Fruit fly (Drosophila melanogaster) whole organism, adult: Measurements from ENCODE around the gene Dhc62B.

Source experiments
- CG14711 ChIP-seq: fragments of 200-800 bp; sonication (Bioruptor generic); optimal IDR thresholded peaks from 2 replicates; lab custom pipeline; 2018; ENCODE audit warnings: missing biosample characterization, mild to moderate bottlenecking, missing genetic modification characterization, moderate library complexity
- CG1620 ChIP-seq: fragments of 200-800 bp; sonication (Bioruptor generic); optimal IDR thresholded peaks from 2 replicates; lab custom pipeline; 2016; ENCODE audit warnings: missing biosample characterization, missing genetic modification characterization
- CG33017 ChIP-seq: fragments of 200-800 bp; sonication (Bioruptor generic); optimal IDR thresholded peaks from 2 replicates; lab custom pipeline; 2018; ENCODE audit warnings: missing biosample characterization, mild to moderate bottlenecking, missing genetic modification characterization, moderate library complexity
- CG5204 ChIP-seq: fragments of 200-800 bp; sonication (Bioruptor generic); optimal IDR thresholded peaks from 2 replicates; lab custom pipeline; 2016; ENCODE audit warnings: missing biosample characterization, missing genetic modification characterization
- CG7101 ChIP-seq: fragments of 200-800 bp; sonication (Bioruptor generic); optimal IDR thresholded peaks from 2 replicates; lab custom pipeline; 2018; ENCODE audit warnings: missing biosample characterization, mild to moderate bottlenecking, missing genetic modification characterization, moderate library complexity
- Clk ChIP-seq: fragments of 200-800 bp; sonication (Bioruptor generic); optimal IDR thresholded peaks from 2 replicates; lab custom pipeline; 2017; ENCODE audit warnings: missing biosample characterization, missing genetic modification characterization
- Hr96 ChIP-seq: fragments of 200-800 bp; sonication (Bioruptor generic); optimal IDR thresholded peaks from 2 replicates; lab custom pipeline; 2016; ENCODE audit warnings: missing biosample characterization, missing genetic modification characterization
- Mnt ChIP-seq: fragments of 200-800 bp; sonication (Bioruptor generic); optimal IDR thresholded peaks from 2 replicates; lab custom pipeline; 2016; ENCODE audit warnings: missing biosample characterization, mild to moderate bottlenecking, missing genetic modification characterization
- bab1 ChIP-seq: fragments of 200-800 bp; sonication (Bioruptor generic); optimal IDR thresholded peaks from 3 replicates; lab custom pipeline; 2019; ENCODE audit warnings: missing biosample characterization, mild to moderate bottlenecking, missing genetic modification characterization, moderate library complexity
- kay ChIP-seq: fragments of 200-800 bp; sonication (Bioruptor generic); peaks from one replicate; lab custom pipeline; 2016; ENCODE audit warnings: missing biosample characterization, missing genetic modification characterization, borderline replicate concordance
- ovo ChIP-seq: fragments of 200-800 bp; sonication (Bioruptor generic); optimal IDR thresholded peaks from 2 replicates; lab custom pipeline; 2016; ENCODE audit warnings: missing biosample characterization, missing genetic modification characterization
- pad ChIP-seq: fragments of 200-800 bp; sonication (Bioruptor generic); optimal IDR thresholded peaks from 3 replicates; lab custom pipeline; 2017; ENCODE audit warnings: missing biosample characterization, missing genetic modification characterization, mild to moderate bottlenecking, moderate library complexity, missing genetic modification reagents
- tj ChIP-seq: fragments of 200-800 bp; sonication (Bioruptor generic); optimal IDR thresholded peaks from 3 replicates; lab custom pipeline; 2017; ENCODE audit warnings: missing biosample characterization, mild to moderate bottlenecking, missing genetic modification characterization, moderate library complexity
- toe ChIP-seq: fragments of 200-800 bp; sonication (Bioruptor generic); optimal IDR thresholded peaks from 2 replicates; lab custom pipeline; 2016; ENCODE audit warnings: missing biosample characterization, missing genetic modification characterization

DNA sequence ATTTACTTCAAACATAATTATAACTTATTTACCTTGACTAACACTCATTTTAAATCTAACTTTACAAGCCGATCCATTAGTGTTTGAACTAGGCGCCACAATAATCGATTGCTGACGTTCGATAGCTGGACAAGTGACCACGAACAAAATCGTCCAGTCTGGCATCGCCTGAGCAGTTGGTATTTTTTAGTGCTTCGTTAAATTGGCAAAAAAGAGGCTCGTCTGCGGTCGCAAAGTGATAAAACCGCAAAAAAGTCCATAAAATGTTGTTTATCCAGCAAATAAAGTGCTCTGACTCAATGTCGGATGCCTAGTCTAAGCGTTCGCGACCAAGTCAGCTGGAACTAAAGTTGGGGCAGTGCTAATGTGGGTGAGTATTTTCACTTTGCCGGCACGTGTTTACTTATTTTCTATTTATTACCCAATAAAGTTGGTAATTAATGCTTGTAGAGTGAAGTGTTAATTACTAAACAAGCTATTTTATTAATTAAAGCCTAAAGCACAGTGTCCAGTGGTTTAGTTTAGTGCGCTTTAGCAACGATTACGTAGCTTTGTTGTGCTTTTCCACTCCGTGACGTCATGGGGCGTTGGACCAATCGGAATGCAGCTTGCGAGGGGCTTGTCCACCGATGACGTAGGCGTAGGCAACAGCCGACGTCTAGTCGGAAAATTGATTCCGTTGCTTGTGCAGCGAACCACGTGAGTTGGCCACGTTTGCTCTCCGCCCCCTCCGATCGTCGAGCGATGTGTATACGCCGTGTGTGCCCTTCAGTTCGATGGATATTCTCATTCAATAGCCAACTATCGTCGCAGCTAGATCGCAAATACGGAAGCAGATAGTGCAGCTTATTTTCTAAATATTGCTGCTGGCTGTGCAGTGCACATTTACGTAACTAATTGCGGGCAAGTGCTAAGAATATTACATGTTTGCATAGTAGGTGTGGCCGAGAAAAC, 32.9 kb downstream of the Dhc62B start, which contains the start of gene Gk2:
- TF ChIP-seq CG33017 (tag; lab: Kevin White, UChicago) (no peak), bab1 (GFP tag; lab: Kevin White, UChicago) (no peak), pad (no peak), kay (GFP tag; lab: Kevin White, UChicago) (no peak), tj (GFP tag; lab: Kevin White, UChicago) (no peak), CG14711 (tag; lab: Kevin White, UChicago) (no peak), toe (GFP tag; lab: Kevin White, UChicago) (no peak), CG7101 (no peak), ovo (GFP tag; lab: Kevin White, UChicago) (no peak), Clk (no peak), CG5204 (no peak), CG1620 (no peak), Hr96 (no peak), Mnt (peak; percentile 27)
